Fruit fly (Drosophila melanogaster) whole organism, embryonic: ENCODE data around the gene Mad.

Experiments
- CG7987 ChIP-seq: fragments of 200-800 bp; sonication (Bioruptor generic); optimal IDR thresholded peaks from 2 replicates; lab custom pipeline; 2018; ENCODE audit warnings: missing biosample characterization, mild to moderate bottlenecking, missing genetic modification characterization, moderate library complexity
- Deaf1 ChIP-seq: fragments of 200-800 bp; optimal IDR thresholded peaks from 3 replicates; lab custom pipeline; 2019; ENCODE audit warnings: missing biosample characterization, mild to moderate bottlenecking, missing genetic modification characterization, moderate library complexity

dm6 chr2L:3154749-3155148 lies 4.7 kb downstream of the Mad start:
- TF ChIP-seq Deaf1 (tag; lab: Kevin White, UChicago) (no peak), CG7987 (GFP tag; lab: Kevin White, UChicago) (no peak)
